Worm (Caenorhabditis elegans): Measurements from ENCODE around the gene C01G12.3.

The C01G12.3 gene

DNA sequence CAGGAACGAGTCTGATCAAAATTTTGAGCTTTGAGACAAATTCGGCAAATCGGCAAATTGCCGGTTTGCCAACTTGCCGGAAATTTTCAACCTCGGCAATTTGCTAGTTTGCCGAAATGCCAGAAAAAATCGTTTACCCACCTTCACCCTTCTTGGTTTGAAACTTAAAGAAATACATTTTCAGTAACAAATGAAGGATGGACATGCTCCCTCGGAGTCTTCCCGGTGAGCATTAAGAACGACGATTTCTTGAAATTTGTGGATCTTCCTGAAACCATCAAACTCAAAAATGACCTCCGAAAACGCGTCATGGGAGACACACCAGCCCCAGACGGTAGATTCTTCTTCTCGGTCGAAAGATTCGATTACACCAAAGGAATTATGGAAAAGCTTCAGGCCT is 20.6 kb upstream of the C01G12.3 start:
- TF ChIP-seq ceh-44 (GFP tag; IDR thresholded peaks at IDR 0.05) (no peak), php-3 (GFP tag; IDR thresholded peaks at IDR 0.05) (0 out of 2 replicates have a peak, but pooled peaks have one; percentile 27), ama-1 (optimal IDR thresholded peaks at IDR 0.05) (peak; percentile 34), hlh-11 (tag; optimal IDR thresholded peaks at IDR 0.05) (no peak), ctbp-1 (GFP tag; IDR thresholded peaks at IDR 0.05) (no peak), lin-15B (tag; optimal IDR thresholded peaks at IDR 0.05) (no peak), mes-2 (tag; optimal IDR thresholded peaks at IDR 0.05; ENCODE audit: poor library complexity, severe bottlenecking) (no peak), lim-7 (GFP tag; IDR thresholded peaks at IDR 0.05) (no peak), daf-16 (GFP tag; optimal IDR thresholded peaks at IDR 0.05) (no peak), daf-16 (tag; optimal IDR thresholded peaks at IDR 0.05) (no peak), lin-13 (GFP tag; optimal IDR thresholded peaks at IDR 0.05) (no peak), aly-2 (tag; optimal IDR thresholded peaks at IDR 0.05) (no peak), aha-1 (tag) (peak; percentile 96)

DNA sequence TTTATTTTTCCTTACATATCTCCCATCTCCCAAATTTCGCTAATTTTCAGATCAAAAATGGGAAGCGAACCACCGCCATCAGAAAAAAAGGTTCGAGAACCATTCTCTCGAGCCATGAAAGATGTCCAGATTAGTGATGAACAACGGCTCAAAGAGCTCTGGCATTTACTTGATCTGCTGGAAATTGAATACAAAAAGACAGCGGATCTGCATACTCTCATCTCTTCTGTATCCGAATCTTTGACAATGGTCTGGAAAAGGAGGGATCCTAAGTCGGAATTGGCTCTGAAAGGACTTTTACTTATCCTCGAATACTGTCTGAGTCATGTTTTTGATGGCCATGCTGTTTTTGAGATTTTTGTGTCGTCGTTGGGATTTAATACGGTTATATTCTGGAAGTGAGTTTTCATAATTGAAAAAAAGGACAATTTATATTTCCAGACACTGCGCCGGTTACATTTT is 18.8 kb upstream of the C01G12.3 start, which contains the start of gene tps-2:
Gene tps-2, plus strand, starts transcription at position 51 of the 462 bp plus-strand sequence.
- TF ChIP-seq egl-27 (tag; optimal IDR thresholded peaks at IDR 0.05) (no peak), ztf-11 (tag; optimal IDR thresholded peaks at IDR 0.05) (no peak), mep-1 (tag; optimal IDR thresholded peaks at IDR 0.05) (peak; percentile 9), zip-11 (GFP tag; IDR thresholded peaks at IDR 0.05) (no peak), F44E2.7 (GFP tag; IDR thresholded peaks at IDR 0.05) (no peak), Y105C5A.15 (GFP tag; IDR thresholded peaks at IDR 0.05) (0 out of 2 replicates have a peak, but pooled peaks have one; percentile 28), nhr-77 (tag; optimal IDR thresholded peaks at IDR 0.05) (no peak), sdz-12 (GFP tag; optimal IDR thresholded peaks at IDR 0.05) (peak; percentile 28), nhr-6 (tag; optimal IDR thresholded peaks at IDR 0.05) (no peak), ctbp-1 (GFP tag; IDR thresholded peaks at IDR 0.05) (peak; percentile 29; the same call in 1 of the 2 replicates), lin-29 (GFP tag; IDR thresholded peaks at IDR 0.05) (no peak), dmd-9 (GFP tag; IDR thresholded peaks at IDR 0.05) (no peak), gei-8 (GFP tag; optimal IDR thresholded peaks at IDR 0.05) (no peak), Y75B8A.6 (GFP tag; IDR thresholded peaks at IDR 0.05) (peak; percentile 5; the same call in 1 of the 2 replicates), ceh-28 (tag; optimal IDR thresholded peaks at IDR 0.05) (no peak), dmd-8 (GFP tag; IDR thresholded peaks at IDR 0.05) (no peak), cey-2 (tag; optimal IDR thresholded peaks at IDR 0.05; ENCODE audit: borderline replicate concordance, insufficient read depth) (no peak), lsy-2 (tag; optimal IDR thresholded peaks at IDR 0.05) (peak in 1 of 2 experiments; percentile 18), arid-1 (GFP tag; conservative IDR thresholded peaks at IDR 0.05) (peak; percentile 12; the same call in 1 of the 2 replicates), aha-1 (tag) (peak; percentile 96), lin-15B (tag; optimal IDR thresholded peaks at IDR 0.05) (no peak), T20F7.1 (GFP tag; optimal IDR thresholded peaks at IDR 0.05) (peak; percentile 0), hif-1 (tag; optimal IDR thresholded peaks at IDR 0.05) (no peak)

ce11 chrII:14599933-14600630 is 18.0 kb upstream of the C01G12.3 start:
- TF ChIP-seq daf-8 (GFP tag; IDR thresholded peaks at IDR 0.05) (no peak), pqm-1 (tag; optimal IDR thresholded peaks at IDR 0.05) (peak; percentile 61), mxl-3 (GFP tag; optimal IDR thresholded peaks at IDR 0.05) (peak; percentile 28), lsy-2 (tag; optimal IDR thresholded peaks at IDR 0.05) (peak in 1 of 2 experiments; percentile 33), lin-1 (GFP tag; IDR thresholded peaks at IDR 0.05) (0 out of 2 replicates have a peak, but pooled peaks have one; percentile 22), dmd-6 (GFP tag; IDR thresholded peaks at IDR 0.05) (peak; percentile 40), nhr-77 (tag; optimal IDR thresholded peaks at IDR 0.05) (peak; percentile 87), hlh-11 (tag; optimal IDR thresholded peaks at IDR 0.05) (peak; percentile 34), saeg-2 (GFP tag; IDR thresholded peaks at IDR 0.05) (0 out of 2 replicates have a peak, but pooled peaks have one; percentile 57), nhr-6 (tag; optimal IDR thresholded peaks at IDR 0.05) (peak; percentile 1), hlh-30 (tag; optimal IDR thresholded peaks at IDR 0.05; ENCODE audit: insufficient read depth) (peak; percentile 32), lim-7 (GFP tag; IDR thresholded peaks at IDR 0.05) (no peak), madf-9 (GFP tag; conservative IDR thresholded peaks at IDR 0.05) (0 out of 2 replicates have a peak, but pooled peaks have one; percentile 10), mep-1 (tag; optimal IDR thresholded peaks at IDR 0.05) (peak; percentile 14), daf-16 (GFP tag; optimal IDR thresholded peaks at IDR 0.05) (no peak), daf-16 (tag; optimal IDR thresholded peaks at IDR 0.05) (peak; percentile 71), php-3 (GFP tag; IDR thresholded peaks at IDR 0.05) (peak; percentile 74; the same call in 1 of the 2 replicates), fkh-10 (GFP tag; optimal IDR thresholded peaks at IDR 0.05) (no peak), ztf-7 (tag; optimal IDR thresholded peaks at IDR 0.05) (no peak), snpc-4 (tag; optimal IDR thresholded peaks at IDR 0.05) (no peak), ces-1 (GFP tag; optimal IDR thresholded peaks at IDR 0.05) (no peak), nhr-28 (tag; optimal IDR thresholded peaks at IDR 0.05) (peak; percentile 85), zip-11 (GFP tag; IDR thresholded peaks at IDR 0.05) (0 out of 2 replicates have a peak, but pooled peaks have one; percentile 30)
